Worm (Caenorhabditis elegans) whole organism, L3 larva: ENCODE data around the gene nhr-84.

Experiments used
- ZK546.5 ChIP-seq: sonication (generic microtip); optimal IDR thresholded peaks from 2 replicates; lab custom pipeline; 2017; ENCODE audit warnings: missing biosample characterization, missing genetic modification characterization
- egl-27 ChIP-seq: sonication (generic microtip); optimal IDR thresholded peaks from 4 replicates; lab custom pipeline; 2017; ENCODE audit warnings: missing biosample characterization, missing genetic modification reagents, missing genetic modification characterization
- jun-1 ChIP-seq: fragments of 150-350 bp; optimal IDR thresholded peaks from 2 replicates; lab custom pipeline; 2014; ENCODE audit warnings: missing biosample characterization, missing genetic modification reagents, missing genetic modification characterization
- lsy-12 ChIP-seq: sonication (generic microtip); optimal IDR thresholded peaks from 2 replicates; lab custom pipeline; 2016; ENCODE audit warnings: mild to moderate bottlenecking, missing genetic modification characterization, missing compliant biosample characterization
- nhr-76 ChIP-seq: fragments of 150-350 bp; sonication (generic microtip); optimal IDR thresholded peaks from 5 replicates; lab custom pipeline; 2014; ENCODE audit warnings: missing biosample characterization, missing genetic modification characterization
- pha-4 ChIP-seq: fragments of 150-350 bp; optimal IDR thresholded peaks from 2 replicates; lab custom pipeline; 2014; ENCODE audit warnings: missing biosample characterization, missing genetic modification reagents, missing genetic modification characterization
- snpc-4 ChIP-seq: fragments of 150-350 bp; optimal IDR thresholded peaks from 2 replicates; lab custom pipeline; 2014; ENCODE audit warnings: missing biosample characterization, missing genetic modification characterization
- unc-39 ChIP-seq: sonication (generic microtip); optimal IDR thresholded peaks from 4 replicates; lab custom pipeline; 2017; ENCODE audit warnings: missing biosample characterization, missing genetic modification characterization

ce11 chrV:15884698-15885097, 5.3 kb upstream of the nhr-84 start, which contains the start of gene oac-42:
- no peak for TF ChIP-seq jun-1 (tag; lab: Kevin White, UChicago)
- no peak for TF ChIP-seq lsy-12 (tag; lab: Kevin White, UChicago)
- no peak for TF ChIP-seq snpc-4 (tag; lab: Kevin White, UChicago)
- TF ChIP-seq pha-4: no peak
- TF ChIP-seq nhr-76 (tag; lab: Kevin White, UChicago): no peak
- TF ChIP-seq ZK546.5: no peak
- no peak for TF ChIP-seq unc-39 (tag; lab: Kevin White, UChicago)
- TF ChIP-seq egl-27 (tag; lab: Kevin White, UChicago): no peak
